Fruit fly (Drosophila melanogaster) whole organism, embryonic: ENCODE measurements around the gene CG9444.

ENCODE experiments used
- Bdp1 ChIP-seq: fragments of 200-800 bp; sonication (Bioruptor generic); optimal IDR thresholded peaks from 3 replicates; lab custom pipeline; 2016; ENCODE audit warnings: missing biosample characterization, missing genetic modification characterization
- CG10147 ChIP-seq: fragments of 200-800 bp; sonication (Bioruptor generic); optimal IDR thresholded peaks from 2 replicates; lab custom pipeline; 2019; ENCODE audit warnings: missing biosample characterization, mild to moderate bottlenecking, missing genetic modification characterization, moderate library complexity
- CG10209 ChIP-seq: fragments of 200-800 bp; sonication (Bioruptor generic); optimal IDR thresholded peaks from 3 replicates; lab custom pipeline; 2017; ENCODE audit warnings: missing biosample characterization, mild to moderate bottlenecking, missing genetic modification characterization, missing genetic modification reagents
- CG10959 ChIP-seq: fragments of 200-800 bp; sonication (Bioruptor generic); IDR thresholded peaks from 2 replicates; pipeline ENCODE4 v1.3.6; 2022; ENCODE audit warnings: missing biosample characterization, missing genetic modification characterization
- CG14050 ChIP-seq: fragments of 200-800 bp; sonication (Bioruptor generic); IDR thresholded peaks from 3 replicates; pipeline ENCODE4 v1.3.6; 2022; ENCODE audit warnings: missing biosample characterization, missing genetic modification characterization
- CG1529 ChIP-seq: fragments of 200-800 bp; sonication (Bioruptor generic); optimal IDR thresholded peaks from 3 replicates; lab custom pipeline; 2018; ENCODE audit warnings: missing biosample characterization, missing genetic modification characterization
- CG15479 ChIP-seq: fragments of 200-800 bp; sonication (Bioruptor generic); optimal IDR thresholded peaks from 3 replicates; lab custom pipeline; 2019; ENCODE audit warnings: missing biosample characterization, mild to moderate bottlenecking, missing genetic modification characterization, moderate library complexity
- CG15601 ChIP-seq: fragments of 200-800 bp; sonication (Bioruptor generic); optimal IDR thresholded peaks from 3 replicates; lab custom pipeline; 2019; ENCODE audit warnings: missing biosample characterization, mild to moderate bottlenecking, missing genetic modification characterization, moderate library complexity
- CG17912 ChIP-seq: fragments of 200-800 bp; sonication (Bioruptor generic); optimal IDR thresholded peaks from 2 replicates; lab custom pipeline; 2018; ENCODE audit warnings: missing biosample characterization, mild to moderate bottlenecking, missing genetic modification characterization
- CG2129 ChIP-seq: fragments of 200-800 bp; sonication (Bioruptor generic); IDR thresholded peaks from 2 replicates; pipeline ENCODE4 v1.3.6; 2022; ENCODE audit warnings: missing biosample characterization, missing genetic modification characterization; ENCODE audit not compliant: partially characterized antibody
- CG30431 ChIP-seq: fragments of 200-800 bp; sonication (Bioruptor generic); optimal IDR thresholded peaks from 2 replicates; lab custom pipeline; 2017; ENCODE audit warnings: missing biosample characterization, missing genetic modification characterization
- CG3838 ChIP-seq: fragments of 200-800 bp; sonication (Bioruptor generic); optimal IDR thresholded peaks from 3 replicates; lab custom pipeline; 2016; ENCODE audit warnings: missing biosample characterization, missing genetic modification characterization
- CG3995 ChIP-seq: fragments of 200-800 bp; sonication (Bioruptor generic); optimal IDR thresholded peaks from 3 replicates; lab custom pipeline; 2016; ENCODE audit warnings: missing biosample characterization, missing genetic modification characterization
- CG4730 ChIP-seq: fragments of 200-800 bp; sonication (Bioruptor generic); IDR thresholded peaks from 2 replicates; pipeline ENCODE4 v1.3.6; 2022; ENCODE audit warnings: missing biosample characterization, missing genetic modification characterization
- CG6765 ChIP-seq: fragments of 200-800 bp; sonication (Bioruptor generic); optimal IDR thresholded peaks from 3 replicates; lab custom pipeline; 2017; ENCODE audit warnings: missing biosample characterization, mild to moderate bottlenecking, missing genetic modification characterization
- CG8765 ChIP-seq: fragments of 200-800 bp; sonication (Bioruptor generic); IDR thresholded peaks from 2 replicates; pipeline ENCODE4 v1.3.6; 2022; ENCODE audit warnings: missing biosample characterization, missing genetic modification characterization
- CG8944 ChIP-seq: fragments of 200-800 bp; sonication (Bioruptor generic); optimal IDR thresholded peaks from 3 replicates; lab custom pipeline; 2016; ENCODE audit warnings: missing biosample characterization, missing genetic modification characterization
- Camta ChIP-seq: fragments of 200-800 bp; sonication (Bioruptor generic); optimal IDR thresholded peaks from 2 replicates; lab custom pipeline; 2016; ENCODE audit warnings: missing biosample characterization, missing genetic modification characterization
- Deaf1 ChIP-seq: fragments of 200-800 bp; optimal IDR thresholded peaks from 3 replicates; lab custom pipeline; 2019; ENCODE audit warnings: missing biosample characterization, mild to moderate bottlenecking, missing genetic modification characterization, moderate library complexity
- Dfd ChIP-seq, 2 experiments: fragments of >200 bp; optimal IDR thresholded peaks; 2 replicates each; lab custom pipeline; 2017; ENCODE audit warnings: missing biosample characterization in 2 of 2, missing genetic modification characterization in 2 of 2
- Doc3 ChIP-seq: fragments of 200-800 bp; sonication (Bioruptor generic); IDR thresholded peaks from 3 replicates; pipeline ENCODE4 v1.3.6; 2022; ENCODE audit warnings: missing biosample characterization, missing genetic modification characterization; ENCODE audit not compliant: partially characterized antibody
- Dp ChIP-seq: fragments of 200-800 bp; sonication (Bioruptor generic); optimal IDR thresholded peaks from 2 replicates; lab custom pipeline; 2018; ENCODE audit warnings: missing biosample characterization, mild to moderate bottlenecking, missing genetic modification characterization, moderate library complexity
- Eip74EF ChIP-seq, 2 experiments: fragments of 200-800 bp in 1 of 2; fragments of >200 bp in 1 of 2; sonication (Bioruptor generic) in 1 of 2; optimal IDR thresholded peaks; 2 replicates each; lab custom pipeline; 2017 to 2019; ENCODE audit warnings: missing biosample characterization in 2 of 2, missing genetic modification characterization in 2 of 2, mild to moderate bottlenecking in 1 of 2, moderate library complexity in 1 of 2
- Ets65A ChIP-seq: fragments of 200-800 bp; sonication (Bioruptor generic); peaks from one replicate; lab custom pipeline; 2016; ENCODE audit warnings: missing biosample characterization, missing genetic modification characterization
- Ets97D ChIP-seq: fragments of 200-800 bp; sonication (Bioruptor generic); optimal IDR thresholded peaks from 3 replicates; lab custom pipeline; 2016; ENCODE audit warnings: missing biosample characterization, missing genetic modification characterization
- Gug ChIP-seq: fragments of 200-800 bp; sonication (Bioruptor generic); IDR thresholded peaks from 4 replicates; pipeline ENCODE4 v1.3.6; 2022; ENCODE audit warnings: missing biosample characterization, missing genetic modification characterization
- HmgD ChIP-seq: fragments of 200-800 bp; sonication (Bioruptor generic); optimal IDR thresholded peaks from 3 replicates; lab custom pipeline; 2016; ENCODE audit warnings: missing biosample characterization, missing genetic modification characterization
- Hr3 ChIP-seq: fragments of 200-800 bp; sonication (Bioruptor generic); optimal IDR thresholded peaks from 3 replicates; lab custom pipeline; 2016; ENCODE audit warnings: missing biosample characterization, missing genetic modification characterization
- Lhr ChIP-seq: fragments of 200-800 bp; sonication (Bioruptor generic); optimal IDR thresholded peaks from 3 replicates; lab custom pipeline; 2017; ENCODE audit warnings: mild to moderate bottlenecking, missing biosample characterization, missing genetic modification reagents, missing genetic modification characterization
- Max ChIP-seq: fragments of 200-800 bp; sonication (Bioruptor generic); optimal IDR thresholded peaks from 2 replicates; lab custom pipeline; 2016; ENCODE audit warnings: missing biosample characterization, mild to moderate bottlenecking, missing genetic modification characterization
- Mes4 ChIP-seq: fragments of 200-800 bp; sonication (Bioruptor generic); optimal IDR thresholded peaks from 2 replicates; lab custom pipeline; 2016; ENCODE audit warnings: missing biosample characterization, missing genetic modification characterization
- NC2β ChIP-seq: fragments of 200-800 bp; sonication (Bioruptor generic); optimal IDR thresholded peaks from 2 replicates; lab custom pipeline; 2016; ENCODE audit warnings: missing biosample characterization, missing genetic modification characterization
- Sin3A ChIP-seq: fragments of >200 bp; optimal IDR thresholded peaks from 2 replicates; lab custom pipeline; 2018
- Sry-δ ChIP-seq: fragments of 200-800 bp; sonication (Bioruptor generic); optimal IDR thresholded peaks from 2 replicates; lab custom pipeline; 2016; ENCODE audit warnings: missing biosample characterization, missing genetic modification characterization
- Trl ChIP-seq, 3 experiments: fragments of >200 bp in 2 of 3; fragments of 200-800 bp in 1 of 3; sonication (Bioruptor generic) in 1 of 3; optimal IDR thresholded peaks; 2 replicates in 1 of 3; 3 replicates in 2 of 3; lab custom pipeline; 2016 to 2017; ENCODE audit warnings: missing biosample characterization in 1 of 3, missing genetic modification characterization in 1 of 3
- ash1 ChIP-seq: fragments of 200-800 bp; sonication (Bioruptor generic); optimal IDR thresholded peaks from 2 replicates; lab custom pipeline; 2018; ENCODE audit warnings: missing biosample characterization, mild to moderate bottlenecking, missing genetic modification characterization
- caup ChIP-seq: fragments of 200-800 bp; sonication (Bioruptor generic); optimal IDR thresholded peaks from 3 replicates; lab custom pipeline; 2017; ENCODE audit warnings: missing biosample characterization, mild to moderate bottlenecking, missing genetic modification characterization, moderate library complexity; ENCODE audit not compliant: severe bottlenecking
- disco-r ChIP-seq: fragments of 200-800 bp; sonication (Bioruptor generic); optimal IDR thresholded peaks from 2 replicates; lab custom pipeline; 2016; ENCODE audit warnings: missing biosample characterization, missing genetic modification characterization
- dmrt99B ChIP-seq: fragments of 200-800 bp; sonication (Bioruptor generic); optimal IDR thresholded peaks from 2 replicates; lab custom pipeline; 2018; ENCODE audit warnings: missing biosample characterization, mild to moderate bottlenecking, missing genetic modification characterization, moderate library complexity
- fru ChIP-seq: fragments of >200 bp; optimal IDR thresholded peaks from 2 replicates; lab custom pipeline; 2017
- maf-S ChIP-seq: fragments of 200-800 bp; sonication (Bioruptor generic); optimal IDR thresholded peaks from 2 replicates; lab custom pipeline; 2016; ENCODE audit warnings: missing biosample characterization, missing genetic modification characterization
- mirr ChIP-seq: fragments of 200-800 bp; sonication (Bioruptor generic); optimal IDR thresholded peaks from 3 replicates; lab custom pipeline; 2018; ENCODE audit warnings: missing biosample characterization, mild to moderate bottlenecking, missing genetic modification characterization
- pb ChIP-seq: fragments of 200-800 bp; sonication (Bioruptor generic); optimal IDR thresholded peaks from 3 replicates; lab custom pipeline; 2016; ENCODE audit warnings: missing biosample characterization, missing genetic modification characterization
- pros ChIP-seq: fragments of 200-800 bp; sonication (Bioruptor generic); optimal IDR thresholded peaks from 3 replicates; lab custom pipeline; 2019; ENCODE audit warnings: missing biosample characterization, mild to moderate bottlenecking, missing genetic modification characterization, moderate library complexity
- row ChIP-seq: fragments of 200-800 bp; sonication (Bioruptor generic); IDR thresholded peaks from 3 replicates; pipeline ENCODE4 v1.3.6; 2022; ENCODE audit warnings: missing biosample characterization, missing genetic modification characterization
- scrt ChIP-seq: fragments of 200-800 bp; sonication (Bioruptor generic); optimal IDR thresholded peaks from 2 replicates; lab custom pipeline; 2018; ENCODE audit warnings: missing biosample characterization, mild to moderate bottlenecking, missing genetic modification characterization, moderate library complexity
- sens ChIP-seq: fragments of 200-800 bp; sonication (Bioruptor generic); peaks from one replicate; lab custom pipeline; 2016; ENCODE audit warnings: missing biosample characterization, missing genetic modification characterization
- sna ChIP-seq: fragments of 200-800 bp; sonication (Bioruptor generic); IDR thresholded peaks from 2 replicates; pipeline ENCODE4 v1.3.6; 2022; ENCODE audit warnings: missing biosample characterization, missing genetic modification characterization; ENCODE audit not compliant: partially characterized antibody
- ttk ChIP-seq: fragments of 200-800 bp; sonication (Bioruptor generic); IDR thresholded peaks from 2 replicates; pipeline ENCODE4 v2.1.2; 2022; ENCODE audit warnings: missing biosample characterization, missing genetic modification characterization
- zfh2 ChIP-seq: fragments of 200-800 bp; sonication (Bioruptor generic); optimal IDR thresholded peaks from 2 replicates; lab custom pipeline; 2016; ENCODE audit warnings: missing biosample characterization, missing genetic modification characterization

The CG9444 gene

dm6 chr3R:9705008-9705628 lies 21.1 kb upstream of the CG9444 start, which contains the start of gene Unc-115a (continued):
- no peak for TF ChIP-seq CG4730 (GFP tag; lab: Robert Waterston, UW)
- no peak for TF ChIP-seq CG3838 (GFP tag; lab: Kevin White, UChicago)
- TF ChIP-seq Dfd (GFP tag; optimal IDR thresholded peaks at IDR 0.05; lab: Kevin White, UChicago), result no peak
- peak; percentile 31 for TF ChIP-seq maf-S (GFP tag; lab: Kevin White, UChicago)
- TF ChIP-seq Sry-δ (GFP tag; lab: Kevin White, UChicago), result peak; percentile 86
- peak; percentile 60 for TF ChIP-seq CG10147 (GFP tag; lab: Kevin White, UChicago)
- peak; percentile 73 for TF ChIP-seq CG15601 (tag; lab: Kevin White, UChicago)
- peak; percentile 40 for TF ChIP-seq mirr (GFP tag; lab: Kevin White, UChicago)
- peak; percentile 31 for TF ChIP-seq NC2β (GFP tag; lab: Kevin White, UChicago)
- TF ChIP-seq Trl (optimal IDR thresholded peaks at IDR 0.05; lab: Kevin White, UChicago), result no peak
- TF ChIP-seq Trl (GFP tag; optimal IDR thresholded peaks at IDR 0.05; lab: Kevin White, UChicago), result peak; percentile 30
- peak; percentile 38 for TF ChIP-seq Sin3A (lab: Kevin White, UChicago)
- peak; percentile 61 for TF ChIP-seq Mes4
- peak; percentile 19 for TF ChIP-seq CG6765
- TF ChIP-seq ttk (GFP tag; lab: Robert Waterston, UW), result no peak
- no peak for TF ChIP-seq Doc3
- TF ChIP-seq scrt (GFP tag; lab: Kevin White, UChicago), result peak; percentile 3
- peak; percentile 40 for TF ChIP-seq Bdp1 (GFP tag; lab: Kevin White, UChicago)
- peak; percentile 49 for TF ChIP-seq CG3995 (GFP tag; lab: Kevin White, UChicago)
- no peak for TF ChIP-seq CG10959
- TF ChIP-seq HmgD (GFP tag; lab: Kevin White, UChicago), result peak; percentile 7
- no peak for TF ChIP-seq ash1 (GFP tag; lab: Kevin White, UChicago)
- peak; percentile 97 for TF ChIP-seq pros
- TF ChIP-seq Ets97D (GFP tag; lab: Kevin White, UChicago), result peak; percentile 92
- TF ChIP-seq pb, result peak; percentile 69
- TF ChIP-seq sens, result peak; percentile 93
- TF ChIP-seq fru (lab: Kevin White, UChicago), result no peak
- peak; percentile 34 for TF ChIP-seq Camta (GFP tag; lab: Kevin White, UChicago)
- TF ChIP-seq Lhr (GFP tag; lab: Kevin White, UChicago), result peak; percentile 92
- no peak for TF ChIP-seq disco-r (GFP tag; lab: Kevin White, UChicago)
- peak; percentile 41 for TF ChIP-seq Dp (GFP tag; lab: Kevin White, UChicago)
- TF ChIP-seq Gug (GFP tag; lab: Robert Waterston, UW), result peak; percentile 45; the same call in 2 of the 4 replicates
- no peak for TF ChIP-seq sna
- TF ChIP-seq CG1529 (GFP tag; lab: Kevin White, UChicago), result no peak
- no peak for TF ChIP-seq dmrt99B (tag; lab: Kevin White, UChicago)
- peak; percentile 54 for TF ChIP-seq CG17912
- no peak for TF ChIP-seq row (GFP tag; lab: Robert Waterston, UW)
- TF ChIP-seq Eip74EF (GFP tag; optimal IDR thresholded peaks at IDR 0.05; lab: Kevin White, UChicago), result peak in 1 of 2 experiments; percentile 39
- TF ChIP-seq Hr3 (GFP tag; lab: Kevin White, UChicago), result peak; percentile 24
- no peak for TF ChIP-seq CG30431 (GFP tag; lab: Kevin White, UChicago)
- no peak for TF ChIP-seq CG14050 (GFP tag; lab: Robert Waterston, UW)
- peak; percentile 42 for TF ChIP-seq CG8944 (GFP tag; lab: Kevin White, UChicago)
- peak; percentile 96 for TF ChIP-seq Deaf1 (tag; lab: Kevin White, UChicago)
- peak; percentile 4 for TF ChIP-seq CG10209 (GFP tag; lab: Kevin White, UChicago)
- TF ChIP-seq CG2129, result no peak
- peak; percentile 61 for TF ChIP-seq caup (GFP tag; lab: Kevin White, UChicago)
- TF ChIP-seq zfh2, result peak; percentile 54
- peak; percentile 90 for TF ChIP-seq Ets65A (GFP tag; lab: Kevin White, UChicago)
- TF ChIP-seq Max (GFP tag; lab: Kevin White, UChicago), result peak; percentile 41
- TF ChIP-seq CG8765 (GFP tag; lab: Robert Waterston, UW), result no peak
- TF ChIP-seq CG15479 (GFP tag; lab: Kevin White, UChicago), result peak; percentile 77
